Worm (Caenorhabditis elegans): ENCODE results near the gene unc-79.

The unc-79 gene

DNA sequence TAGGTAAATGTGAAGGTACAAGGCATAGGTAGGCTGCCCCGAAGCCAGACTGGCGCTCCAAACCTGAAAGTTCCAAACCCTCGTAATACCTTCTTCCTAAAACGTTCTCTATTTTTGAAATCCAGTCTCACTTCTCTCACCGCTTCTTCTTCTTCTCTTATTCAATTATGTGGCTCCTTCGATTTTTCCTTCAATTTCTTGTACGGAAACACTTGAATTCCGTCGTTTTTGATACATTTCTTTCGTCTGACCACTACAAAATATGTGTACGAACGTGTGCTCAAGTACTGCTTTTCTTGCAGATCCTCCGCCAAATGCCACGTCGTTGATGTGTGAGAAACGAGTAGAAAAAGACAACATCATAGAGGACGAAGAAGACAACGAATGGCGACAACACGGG is at the start of gene unc-79:
Gene unc-79 (plus strand): TSS at position 301 of the 400 bp plus-strand sequence.
- no peak for TF ChIP-seq unc-62 (GFP tag; optimal IDR thresholded peaks at IDR 0.05)

DNA sequence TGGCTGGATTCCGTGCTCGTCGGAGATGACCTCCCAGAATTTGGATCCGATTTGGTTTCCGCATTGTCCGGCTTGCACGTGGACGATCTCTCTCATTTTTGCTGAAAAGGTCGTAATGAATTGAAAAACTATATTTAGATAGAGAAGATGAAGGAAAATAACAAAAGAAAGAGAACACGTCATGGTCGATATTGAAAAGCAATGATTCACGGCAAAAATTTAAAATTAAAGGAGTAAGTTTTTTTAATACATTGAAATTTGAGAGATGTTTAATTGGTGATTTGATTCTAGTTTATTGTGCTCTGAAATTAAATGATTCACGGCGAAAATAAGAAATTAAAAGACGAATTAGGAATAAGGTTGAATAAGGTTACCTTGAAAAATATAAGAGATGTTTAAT is 48.9 kb upstream of the unc-79 start, which contains the start of gene tbb-2:
Gene tbb-2 (minus strand): TSS at position 101 of the 400 bp plus-strand sequence.
- no peak for TF ChIP-seq unc-62 (GFP tag; optimal IDR thresholded peaks at IDR 0.05)

DNA sequence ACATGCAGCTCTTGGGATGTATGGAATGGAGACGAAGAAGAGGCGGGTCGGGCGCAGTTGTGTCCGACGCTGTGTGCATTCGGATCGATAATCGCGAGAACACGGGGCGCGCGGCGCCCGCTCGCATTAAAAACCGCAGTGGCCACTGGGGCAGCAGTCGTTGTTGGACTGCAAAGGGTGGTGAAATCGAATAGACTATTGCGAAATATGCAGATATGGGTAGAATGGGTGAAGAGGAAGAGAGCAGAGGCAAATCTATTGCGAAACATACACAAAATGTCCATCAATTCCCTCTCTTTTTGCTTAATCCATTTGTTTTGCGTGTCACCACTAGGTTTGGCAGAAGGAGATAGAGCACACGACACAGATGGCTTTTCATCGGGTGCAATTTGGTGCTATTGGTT is 48.3 kb upstream of the unc-79 start:
- no peak for TF ChIP-seq unc-62 (GFP tag; optimal IDR thresholded peaks at IDR 0.05)

DNA sequence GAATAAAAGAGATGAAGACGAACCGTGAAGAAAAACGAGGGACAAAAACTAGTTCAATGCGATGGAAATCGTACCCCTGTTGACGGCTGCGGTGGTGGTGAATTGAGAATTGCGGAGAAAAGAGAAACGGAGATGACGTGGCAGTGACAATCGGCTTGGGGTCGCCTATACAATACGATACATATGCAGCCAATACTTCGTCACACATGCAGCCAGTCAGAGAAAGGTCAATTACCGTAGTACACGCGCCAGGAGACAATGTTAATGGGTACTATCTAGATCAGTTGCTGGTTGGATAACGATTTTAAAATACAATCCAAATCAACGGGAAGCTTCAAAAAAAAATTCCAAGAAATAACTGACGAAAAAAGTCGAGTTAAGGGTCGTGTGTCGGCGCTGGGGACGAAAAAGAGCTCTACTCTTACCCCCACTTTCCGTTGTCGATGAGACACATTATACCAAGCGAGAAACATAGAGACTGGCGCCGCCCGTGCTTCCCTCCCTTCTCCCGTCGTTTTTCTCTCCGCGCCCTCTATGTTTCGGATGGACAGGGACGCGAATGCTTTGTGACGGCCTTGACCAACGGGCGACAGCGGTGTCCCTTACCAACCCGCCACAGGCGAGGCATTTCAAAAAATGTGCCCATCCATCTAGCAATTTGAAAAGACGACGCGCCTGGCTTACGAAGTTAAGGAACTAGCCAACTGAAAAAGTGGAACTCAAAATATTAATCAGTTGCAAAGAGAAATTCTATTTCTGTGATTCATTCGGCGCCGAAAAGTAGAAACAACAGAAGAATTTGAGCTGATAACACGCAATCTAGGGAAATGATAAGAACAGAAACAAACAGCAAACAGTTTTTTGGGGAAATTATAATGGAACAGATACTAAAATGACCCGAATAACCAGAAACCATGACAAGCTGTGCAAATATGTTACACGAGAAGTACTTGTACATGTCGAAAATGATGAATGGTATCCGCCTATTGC is 47.5 kb upstream of the unc-79 start:
- no peak for TF ChIP-seq unc-62 (GFP tag; optimal IDR thresholded peaks at IDR 0.05)

DNA sequence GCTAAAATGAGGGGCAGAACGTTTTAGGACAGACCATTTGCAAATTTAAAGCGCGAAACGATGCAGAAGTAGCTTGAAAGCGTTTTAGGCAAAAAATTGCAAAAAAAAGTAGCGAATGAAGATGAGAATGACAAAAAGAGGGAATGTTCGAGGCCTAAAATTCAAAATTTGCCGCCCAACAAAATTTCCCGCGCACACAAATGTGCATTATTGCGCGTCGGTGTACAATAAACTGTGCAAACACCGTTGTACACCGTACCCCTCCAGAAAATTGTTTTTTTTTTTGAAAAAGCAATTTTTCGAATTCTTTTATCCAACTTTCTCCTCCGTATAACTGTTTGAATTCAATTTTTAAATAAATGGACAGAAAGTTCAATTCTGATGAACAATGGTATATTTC is 46.6 kb upstream of the unc-79 start, which contains the start of gene snpc-3.4:
Gene snpc-3.4 (plus strand): TSS at position 237 of the 400 bp plus-strand sequence.
- no peak for TF ChIP-seq unc-62 (GFP tag; optimal IDR thresholded peaks at IDR 0.05)

DNA sequence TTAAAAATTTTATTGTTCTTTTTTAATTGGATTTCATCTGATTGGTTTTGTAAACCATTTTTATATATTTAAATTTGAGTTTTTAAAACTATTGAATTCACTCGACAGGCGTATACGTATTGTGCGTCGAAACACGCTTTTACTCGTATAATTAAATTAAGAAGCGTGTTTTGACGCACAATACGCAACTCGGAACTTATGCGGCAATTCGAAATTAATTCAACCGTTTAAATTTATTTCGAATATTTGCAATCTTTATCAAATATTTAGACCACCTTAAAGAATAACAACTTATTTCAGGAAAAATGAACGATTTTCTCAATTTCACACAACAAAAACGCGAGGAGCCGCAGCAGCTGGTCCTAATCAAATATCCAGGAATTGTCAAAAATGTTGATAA is 44.6 kb upstream of the unc-79 start, which contains the start of gene tftc-5:
Gene tftc-5 (plus strand): TSS at position 301 of the 400 bp plus-strand sequence.
- TF ChIP-seq unc-62 (GFP tag; optimal IDR thresholded peaks at IDR 0.05): no peak

DNA sequence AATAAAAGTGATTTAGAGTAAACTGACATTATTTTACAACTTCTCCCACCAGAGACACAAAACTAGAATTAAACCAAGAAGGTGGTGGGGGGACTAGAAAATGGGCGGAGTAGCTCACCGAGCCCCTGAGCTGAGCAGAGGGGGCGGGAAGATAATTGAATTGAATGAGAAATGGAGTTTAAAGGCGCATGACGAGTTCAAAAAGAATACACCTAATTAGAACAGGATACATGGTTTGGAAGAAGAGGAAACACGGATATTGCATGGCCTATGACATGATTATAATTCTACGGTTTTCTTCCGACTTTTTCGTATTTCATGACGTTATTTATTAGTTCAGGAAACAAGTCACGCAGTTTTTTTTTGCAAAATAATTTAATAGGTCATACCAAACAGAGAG is 38.4 kb upstream of the unc-79 start, which contains the start of gene T02C12.5:
Gene T02C12.5 (minus strand): TSS at position 101 of the 400 bp plus-strand sequence.
- no peak for TF ChIP-seq unc-62 (GFP tag; optimal IDR thresholded peaks at IDR 0.05)

DNA sequence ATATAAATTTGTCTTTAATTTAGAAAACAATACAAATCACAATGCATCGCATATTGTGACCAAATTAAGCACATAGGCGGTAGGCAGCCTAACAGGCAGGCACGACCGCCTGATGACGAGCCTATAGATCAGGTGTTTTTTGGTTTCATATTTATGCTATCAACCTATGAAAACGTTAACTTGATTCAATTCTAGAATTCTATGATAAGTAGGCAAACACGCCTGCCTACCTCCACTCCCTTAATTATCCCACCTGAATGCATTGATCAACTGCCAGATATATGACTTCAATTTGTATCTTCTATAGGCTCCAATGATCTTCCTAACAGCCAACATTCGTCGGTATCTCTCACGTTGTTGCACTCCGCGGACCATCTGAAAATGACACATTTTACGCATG is 35.6 kb upstream of the unc-79 start:
- no peak for TF ChIP-seq unc-62 (GFP tag; optimal IDR thresholded peaks at IDR 0.05)

DNA sequence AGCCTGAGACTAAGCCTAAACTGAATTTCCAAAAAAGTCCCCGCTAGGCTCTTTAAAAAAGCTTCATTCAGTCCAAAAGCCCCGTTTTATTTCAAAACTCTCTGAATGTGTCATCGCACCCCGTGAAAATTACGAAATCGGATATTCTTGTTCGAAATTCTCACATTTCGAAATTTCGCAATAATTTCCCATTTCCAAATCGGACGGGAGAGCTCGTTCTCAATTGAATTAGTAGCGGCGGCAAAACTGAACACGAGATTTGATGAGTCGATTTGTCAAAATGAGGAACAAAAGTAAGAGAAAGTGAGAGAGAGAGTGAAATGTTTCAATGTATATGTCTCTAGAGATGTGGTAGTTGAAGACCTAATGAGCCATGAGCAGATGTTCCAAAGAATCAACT is 31.4 kb upstream of the unc-79 start:
- TF ChIP-seq unc-62 (GFP tag; optimal IDR thresholded peaks at IDR 0.05): no peak

DNA sequence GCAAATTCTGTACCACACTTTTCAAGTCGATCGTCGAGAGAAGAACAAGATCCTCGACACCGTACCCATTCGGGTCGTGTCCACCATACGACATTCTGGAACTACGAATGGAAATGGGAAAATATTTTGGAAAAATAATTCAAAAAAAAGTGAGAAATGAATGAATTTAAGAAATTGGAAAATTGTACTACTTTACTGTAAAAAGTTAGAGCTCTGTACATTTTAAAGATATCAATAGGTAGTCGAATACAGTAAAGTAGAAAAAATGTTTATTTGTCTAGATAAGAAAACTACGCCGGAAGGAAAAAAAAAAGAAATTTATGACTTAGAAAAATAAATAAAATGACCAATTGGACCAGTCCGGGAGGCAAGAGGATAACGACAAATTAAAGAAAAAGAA is 29.7 kb upstream of the unc-79 start, which contains the start of gene hum-5:
Gene hum-5 (minus strand): TSS at position 101 of the 400 bp plus-strand sequence.
- TF ChIP-seq unc-62 (GFP tag; optimal IDR thresholded peaks at IDR 0.05): no peak

DNA sequence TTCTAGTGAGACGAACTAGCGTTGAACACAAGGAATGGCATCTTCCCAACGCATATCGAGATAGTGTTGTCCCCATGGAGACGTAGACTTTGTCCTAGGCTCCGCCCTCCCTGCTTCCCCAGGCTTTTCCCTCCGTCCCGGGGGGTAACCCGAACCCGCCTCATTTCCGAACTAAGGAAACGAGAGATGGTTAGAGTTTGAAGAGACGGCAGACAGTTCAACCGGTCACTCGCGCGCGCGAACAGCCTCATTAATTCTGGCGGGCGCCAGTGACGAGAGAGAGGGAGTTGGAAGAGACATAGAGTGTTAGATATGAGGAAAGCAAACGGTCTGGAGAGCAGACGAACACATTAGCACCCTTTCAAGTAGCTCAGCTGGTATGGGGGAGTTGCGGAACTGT is 29.1 kb upstream of the unc-79 start:
- TF ChIP-seq unc-62 (GFP tag; optimal IDR thresholded peaks at IDR 0.05): no peak

DNA sequence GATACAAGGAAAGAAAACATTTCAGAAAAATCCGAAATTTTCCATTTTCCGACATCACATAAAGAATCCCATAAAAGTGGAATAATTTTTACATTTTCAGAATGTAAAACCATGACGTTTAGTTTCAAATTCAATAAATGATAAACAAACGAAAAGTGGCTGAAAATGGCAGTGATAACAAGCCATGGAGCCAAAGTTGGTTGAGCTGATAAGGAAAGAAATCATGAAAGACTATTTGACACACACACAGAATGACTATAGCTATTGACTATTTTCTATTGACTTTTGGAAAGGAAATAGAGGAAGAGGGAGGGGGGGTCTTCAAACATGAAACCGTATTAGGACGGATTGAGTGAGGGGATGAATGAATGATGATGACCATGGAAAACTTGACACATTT is 26.7 kb upstream of the unc-79 start:
- no peak for TF ChIP-seq unc-62 (GFP tag; optimal IDR thresholded peaks at IDR 0.05)

DNA sequence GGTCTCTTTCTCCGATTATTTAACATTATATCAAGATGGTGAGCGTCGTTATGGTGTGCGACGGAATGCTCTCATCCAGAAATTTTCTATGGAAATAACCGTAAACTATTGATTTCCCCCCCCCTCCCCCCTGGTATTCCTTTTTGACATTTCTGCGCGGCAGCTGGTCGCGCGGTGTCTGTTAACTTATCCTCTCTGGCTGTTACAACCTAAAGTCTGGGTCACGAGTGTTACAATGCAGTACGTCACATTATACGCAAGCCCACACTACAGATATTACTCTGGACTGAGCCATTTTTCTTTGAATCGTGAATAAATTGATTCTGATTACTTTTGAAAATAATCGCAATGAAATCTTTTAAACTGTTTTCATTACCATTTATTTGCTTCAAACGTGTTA is 17.3 kb upstream of the unc-79 start:
- no peak for TF ChIP-seq unc-62 (GFP tag; optimal IDR thresholded peaks at IDR 0.05)

DNA sequence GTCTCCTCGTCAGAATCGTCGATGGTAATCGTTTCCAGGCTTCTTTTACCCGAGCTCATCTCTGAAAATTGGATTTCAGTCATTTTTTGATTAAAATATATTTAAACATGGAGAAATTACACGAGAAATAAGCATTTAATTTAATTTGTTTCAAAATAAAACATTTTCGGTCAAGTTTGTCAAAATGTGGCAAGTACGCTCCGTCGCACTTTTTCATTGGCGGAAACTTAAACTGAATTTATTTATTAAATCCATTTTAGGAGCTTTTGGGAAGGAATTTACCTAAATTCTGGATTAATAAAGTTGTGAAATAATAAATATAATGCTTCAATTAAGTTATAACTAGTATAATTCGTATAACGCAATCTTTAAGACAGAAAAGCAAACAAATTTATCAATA is 8.5 kb upstream of the unc-79 start, which contains the start of gene rcq-5:
Gene rcq-5 (minus strand): TSS at position 83 of the 400 bp plus-strand sequence.
- TF ChIP-seq unc-62 (GFP tag; optimal IDR thresholded peaks at IDR 0.05): no peak

DNA sequence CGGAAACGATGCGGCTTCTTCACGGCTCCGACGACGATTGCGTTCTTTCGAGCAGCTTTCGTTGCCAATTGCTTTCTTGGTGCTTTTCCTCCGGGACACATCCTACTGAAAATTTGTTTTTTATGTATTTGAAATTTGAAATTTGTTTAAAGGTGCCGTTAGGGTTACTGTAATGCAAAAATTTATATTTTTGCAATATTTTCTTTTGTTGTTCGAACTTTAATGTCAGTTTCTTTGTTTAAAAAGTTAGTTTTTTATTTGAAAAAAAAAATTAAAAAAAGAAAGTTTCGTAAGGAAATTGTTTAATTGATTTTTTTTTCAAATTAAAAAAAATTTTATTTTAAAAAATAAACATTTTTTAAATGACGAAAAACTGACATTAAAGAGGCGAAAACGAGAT is 7.8 kb upstream of the unc-79 start, which contains the start of gene his-69:
Gene his-69 (minus strand): TSS at position 101 of the 400 bp plus-strand sequence.
- TF ChIP-seq unc-62 (GFP tag; optimal IDR thresholded peaks at IDR 0.05): no peak

DNA sequence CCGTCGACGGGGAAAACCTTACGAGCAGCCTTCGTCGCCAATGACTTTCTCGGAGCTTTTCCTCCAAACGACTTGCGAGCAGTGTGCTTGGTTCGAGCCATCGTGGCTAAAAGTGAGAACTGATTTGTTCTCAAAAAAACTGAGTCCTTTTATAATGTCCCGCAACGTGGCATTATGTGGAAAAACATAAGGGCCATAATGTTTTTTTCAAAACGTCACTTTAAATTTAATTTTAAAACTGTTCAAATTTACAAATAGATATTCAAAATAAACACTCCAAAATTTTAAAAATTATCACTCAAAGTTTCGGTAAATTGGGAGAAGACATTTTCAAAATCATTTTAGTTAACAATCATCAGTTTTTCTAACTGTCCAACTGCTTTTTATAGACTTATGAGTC is 6.4 kb upstream of the unc-79 start, which contains the start of gene his-70:
Gene his-70 (minus strand): TSS at position 101 of the 400 bp plus-strand sequence.
- TF ChIP-seq unc-62 (GFP tag; optimal IDR thresholded peaks at IDR 0.05): no peak

DNA sequence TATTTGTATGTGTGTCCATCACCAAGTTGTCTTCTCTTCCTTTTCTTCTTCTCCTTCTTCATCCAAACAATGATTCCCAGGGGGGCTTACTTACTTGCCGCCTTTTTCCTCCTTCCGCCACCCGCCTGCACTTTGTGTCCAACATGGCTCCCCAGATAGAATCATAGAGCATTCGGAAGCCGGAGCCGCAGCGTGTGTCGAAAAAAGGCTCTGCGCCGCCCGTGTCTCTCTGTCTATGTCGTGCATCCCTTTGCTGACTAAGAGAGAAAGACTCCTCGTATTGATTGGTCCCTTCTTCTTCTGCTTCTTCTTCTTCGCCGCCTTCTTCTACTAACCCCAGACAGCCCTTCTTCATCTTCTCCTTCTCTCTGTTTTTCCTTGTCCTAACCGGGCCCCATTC is 2.7 kb upstream of the unc-79 start:
- TF ChIP-seq unc-62 (GFP tag; optimal IDR thresholded peaks at IDR 0.05): no peak
